Worm (Caenorhabditis elegans) whole organism, young adult: Measurements from ENCODE around the gene str-176.

Source experiments
- atf-7 ChIP-seq: sonication (generic microtip); optimal IDR thresholded peaks from 2 replicates; lab custom pipeline; 2017; ENCODE audit warnings: mild to moderate bottlenecking, missing genetic modification characterization, missing compliant biosample characterization
- ceh-91 ChIP-seq: fragments of 200-800 bp; sonication (Bioruptor generic); IDR thresholded peaks from 2 replicates; pipeline ENCODE4 v1.3.6; 2022; ENCODE audit warnings: missing genetic modification reagents, missing genetic modification characterization, missing compliant biosample characterization
- lin-35 ChIP-seq, 3 experiments: fragments of 150-350 bp in 2 of 3; sonication (generic microtip) in 1 of 3; optimal IDR thresholded peaks; 2 replicates each; lab custom pipeline; 2014 to 2018; ENCODE audit warnings: missing biosample characterization in 3 of 3, missing genetic modification characterization in 3 of 3, missing genetic modification reagents in 3 of 3
- unc-130 ChIP-seq: sonication (generic microtip); optimal IDR thresholded peaks from 2 replicates; lab custom pipeline; 2016; ENCODE audit warnings: missing genetic modification reagents, missing genetic modification characterization, missing compliant biosample characterization

ce11 chrIV:8473756-8474155, 10.1 kb upstream of the str-176 start, which contains the start of gene C28C12.11:
- no peak for TF ChIP-seq atf-7 (tag; lab: Kevin White, UChicago)
- TF ChIP-seq ceh-91 (GFP tag; lab: Robert Waterston, UW), result no peak
- TF ChIP-seq unc-130 (GFP tag; lab: Kevin White, UChicago), result no peak
- TF ChIP-seq lin-35 (GFP tag; optimal IDR thresholded peaks at IDR 0.05; lab: Kevin White, UChicago), result no peak
